Fruit fly (Drosophila melanogaster) whole organism, embryonic: Measurements from ENCODE around the gene Herc4.
A peak's percentile ranks its signal among the peaks of the same experiment; 100 is the strongest.

Experiments
- Bgb ChIP-seq: fragments of 200-800 bp; sonication (Bioruptor generic); IDR thresholded peaks from 2 replicates; pipeline ENCODE4 v1.3.6; 2022; ENCODE audit warnings: missing biosample characterization, missing genetic modification characterization; ENCODE audit not compliant: partially characterized antibody
- Blimp-1 ChIP-seq: fragments of 200-800 bp; sonication (Bioruptor generic); optimal IDR thresholded peaks from 3 replicates; lab custom pipeline; 2018; ENCODE audit warnings: missing biosample characterization, missing genetic modification characterization, mild to moderate bottlenecking, moderate library complexity, missing genetic modification reagents
- CG10274 ChIP-seq: fragments of 200-800 bp; sonication (Bioruptor generic); optimal IDR thresholded peaks from 3 replicates; lab custom pipeline; 2017; ENCODE audit warnings: missing biosample characterization, mild to moderate bottlenecking, missing genetic modification characterization
- CG12942 ChIP-seq: fragments of 200-800 bp; sonication (Bioruptor generic); optimal IDR thresholded peaks from 3 replicates; lab custom pipeline; 2016; ENCODE audit warnings: missing biosample characterization, missing genetic modification characterization
- CG16779 ChIP-seq: fragments of 200-800 bp; sonication (Bioruptor generic); IDR thresholded peaks from 2 replicates; pipeline ENCODE4 v1.3.6; 2022; ENCODE audit warnings: missing biosample characterization, missing genetic modification characterization
- CG18619 ChIP-seq: fragments of 200-800 bp; sonication (Bioruptor generic); optimal IDR thresholded peaks from 3 replicates; lab custom pipeline; 2017; ENCODE audit warnings: missing biosample characterization, mild to moderate bottlenecking, missing genetic modification characterization
- CG33557 ChIP-seq: fragments of 200-800 bp; sonication (Bioruptor generic); optimal IDR thresholded peaks from 2 replicates; lab custom pipeline; 2019; ENCODE audit warnings: missing biosample characterization, mild to moderate bottlenecking, missing genetic modification characterization, moderate library complexity
- CG6254 ChIP-seq: fragments of 200-800 bp; sonication (Bioruptor generic); optimal IDR thresholded peaks from 3 replicates; lab custom pipeline; 2017; ENCODE audit warnings: mild to moderate bottlenecking, missing biosample characterization, missing genetic modification reagents, missing genetic modification characterization
- CG8924 ChIP-seq: fragments of 200-800 bp; optimal IDR thresholded peaks from 3 replicates; lab custom pipeline; 2019; ENCODE audit warnings: missing biosample characterization, mild to moderate bottlenecking, missing genetic modification characterization, moderate library complexity
- CG8944 ChIP-seq: fragments of 200-800 bp; sonication (Bioruptor generic); optimal IDR thresholded peaks from 3 replicates; lab custom pipeline; 2016; ENCODE audit warnings: missing biosample characterization, missing genetic modification characterization
- CG9817 ChIP-seq: fragments of 200-800 bp; sonication (Bioruptor generic); optimal IDR thresholded peaks from 2 replicates; lab custom pipeline; 2018; ENCODE audit warnings: missing biosample characterization, mild to moderate bottlenecking, missing genetic modification characterization, moderate library complexity
- CTCF ChIP-seq: fragments of 200-800 bp; sonication (Bioruptor generic); optimal IDR thresholded peaks from 2 replicates; lab custom pipeline; 2017; ENCODE audit warnings: missing biosample characterization, mild to moderate bottlenecking, missing genetic modification characterization, moderate library complexity
- D19A ChIP-seq: fragments of 200-800 bp; optimal IDR thresholded peaks from 3 replicates; lab custom pipeline; 2019; ENCODE audit warnings: missing biosample characterization, mild to moderate bottlenecking, missing genetic modification characterization, moderate library complexity
- Deaf1 ChIP-seq: fragments of 200-800 bp; optimal IDR thresholded peaks from 3 replicates; lab custom pipeline; 2019; ENCODE audit warnings: missing biosample characterization, mild to moderate bottlenecking, missing genetic modification characterization, moderate library complexity
- Dll ChIP-seq: fragments of 200-800 bp; sonication (Bioruptor generic); IDR thresholded peaks from 4 replicates; pipeline ENCODE4 v1.3.6; 2022; ENCODE audit warnings: missing biosample characterization, missing genetic modification characterization; ENCODE audit not compliant: partially characterized antibody
- Elba2 ChIP-seq: fragments of 200-800 bp; sonication (Bioruptor generic); optimal IDR thresholded peaks from 3 replicates; lab custom pipeline; 2016; ENCODE audit warnings: missing biosample characterization, missing genetic modification characterization
- Fer1 ChIP-seq: fragments of 200-800 bp; sonication (Bioruptor generic); optimal IDR thresholded peaks from 2 replicates; lab custom pipeline; 2017; ENCODE audit warnings: missing biosample characterization, mild to moderate bottlenecking, missing genetic modification characterization
- Gug ChIP-seq: fragments of 200-800 bp; sonication (Bioruptor generic); IDR thresholded peaks from 4 replicates; pipeline ENCODE4 v1.3.6; 2022; ENCODE audit warnings: missing biosample characterization, missing genetic modification characterization
- Hey ChIP-seq: fragments of 200-800 bp; sonication (Bioruptor generic); optimal IDR thresholded peaks from 3 replicates; lab custom pipeline; 2018; ENCODE audit warnings: missing biosample characterization, mild to moderate bottlenecking, missing genetic modification characterization
- Hmr ChIP-seq: fragments of 200-800 bp; sonication (Bioruptor generic); optimal IDR thresholded peaks from 3 replicates; lab custom pipeline; 2017; ENCODE audit warnings: mild to moderate bottlenecking, missing biosample characterization, missing genetic modification reagents, missing genetic modification characterization
- Hr39 ChIP-seq: fragments of >200 bp; optimal IDR thresholded peaks from 2 replicates; lab custom pipeline; 2017
- MBD-R2 ChIP-seq: fragments of 200-800 bp; sonication (Bioruptor generic); IDR thresholded peaks from 2 replicates; pipeline ENCODE4 v1.3.6; 2022; ENCODE audit warnings: missing biosample characterization, missing genetic modification characterization
- Pdp1 ChIP-seq, 2 experiments: fragments of 200-800 bp; sonication (Bioruptor generic); optimal IDR thresholded peaks; 3 replicates each; lab custom pipeline; 2016; ENCODE audit warnings: missing biosample characterization in 2 of 2, missing genetic modification characterization in 2 of 2, mild to moderate bottlenecking in 1 of 2, moderate library complexity in 1 of 2
- Scr ChIP-seq: fragments of 200-800 bp; sonication (Bioruptor generic); IDR thresholded peaks from 2 replicates; pipeline ENCODE4 v1.3.6; 2022; ENCODE audit warnings: missing biosample characterization, missing genetic modification characterization; ENCODE audit not compliant: partially characterized antibody
- Sin3A ChIP-seq: fragments of >200 bp; optimal IDR thresholded peaks from 2 replicates; lab custom pipeline; 2018
- Stat92E ChIP-seq, 3 experiments: fragments of >200 bp in 2 of 3; fragments of 200-800 bp in 1 of 3; sonication (Bioruptor generic) in 1 of 3; optimal IDR thresholded peaks; 2 replicates each; lab custom pipeline; 2017 to 2019; ENCODE audit warnings: missing biosample characterization in 3 of 3, missing genetic modification characterization in 3 of 3, mild to moderate bottlenecking in 1 of 3, moderate library complexity in 1 of 3
- Trl ChIP-seq, 3 experiments: fragments of >200 bp in 2 of 3; fragments of 200-800 bp in 1 of 3; sonication (Bioruptor generic) in 1 of 3; optimal IDR thresholded peaks; 2 replicates in 1 of 3; 3 replicates in 2 of 3; lab custom pipeline; 2016 to 2017; ENCODE audit warnings: missing biosample characterization in 1 of 3, missing genetic modification characterization in 1 of 3
- bab2 ChIP-seq: fragments of 200-800 bp; sonication (Bioruptor generic); optimal IDR thresholded peaks from 2 replicates; lab custom pipeline; 2016; ENCODE audit warnings: missing biosample characterization, missing genetic modification characterization
- bcd ChIP-seq: fragments of 200-800 bp; sonication (Bioruptor generic); optimal IDR thresholded peaks from 2 replicates; lab custom pipeline; 2017; ENCODE audit warnings: missing biosample characterization, mild to moderate bottlenecking, missing genetic modification characterization
- cad ChIP-seq: fragments of >200 bp; optimal IDR thresholded peaks from 2 replicates; lab custom pipeline; 2017; ENCODE audit warnings: missing biosample characterization, missing genetic modification characterization
- chn ChIP-seq: fragments of 200-800 bp; sonication (Bioruptor generic); optimal IDR thresholded peaks from 2 replicates; lab custom pipeline; 2016; ENCODE audit warnings: missing biosample characterization, missing genetic modification characterization
- ci ChIP-seq: fragments of 200-800 bp; sonication (Bioruptor generic); IDR thresholded peaks from 3 replicates; pipeline ENCODE4 v1.3.6; 2022; ENCODE audit warnings: missing biosample characterization, missing genetic modification characterization
- disco-r ChIP-seq: fragments of 200-800 bp; sonication (Bioruptor generic); optimal IDR thresholded peaks from 2 replicates; lab custom pipeline; 2016; ENCODE audit warnings: missing biosample characterization, missing genetic modification characterization
- exex ChIP-seq: fragments of 200-800 bp; sonication (Bioruptor generic); optimal IDR thresholded peaks from 4 replicates; lab custom pipeline; 2018; ENCODE audit warnings: missing biosample characterization, mild to moderate bottlenecking, missing genetic modification characterization, moderate library complexity
- fru ChIP-seq: fragments of >200 bp; optimal IDR thresholded peaks from 2 replicates; lab custom pipeline; 2017
- gcm2 ChIP-seq: fragments of 200-800 bp; sonication (Bioruptor generic); optimal IDR thresholded peaks from 2 replicates; lab custom pipeline; 2016; ENCODE audit warnings: missing biosample characterization, missing genetic modification characterization
- grau ChIP-seq: fragments of 200-800 bp; optimal IDR thresholded peaks from 3 replicates; lab custom pipeline; 2019; ENCODE audit warnings: missing biosample characterization, mild to moderate bottlenecking, missing genetic modification characterization, moderate library complexity
- grn ChIP-seq: fragments of 200-800 bp; sonication (Bioruptor generic); optimal IDR thresholded peaks from 3 replicates; lab custom pipeline; 2017; ENCODE audit warnings: missing biosample characterization, missing genetic modification characterization
- ind ChIP-seq: fragments of 200-800 bp; sonication (Bioruptor generic); optimal IDR thresholded peaks from 3 replicates; lab custom pipeline; 2016; ENCODE audit warnings: missing biosample characterization, missing genetic modification characterization
- kah ChIP-seq: fragments of 200-800 bp; sonication (Bioruptor generic); optimal IDR thresholded peaks from 2 replicates; lab custom pipeline; 2018; ENCODE audit warnings: missing biosample characterization, mild to moderate bottlenecking, missing genetic modification characterization
- lbe ChIP-seq: fragments of 200-800 bp; sonication (Bioruptor generic); optimal IDR thresholded peaks from 2 replicates; lab custom pipeline; 2016; ENCODE audit warnings: missing biosample characterization, mild to moderate bottlenecking, missing genetic modification characterization
- lov ChIP-seq, 2 experiments: fragments of 200-800 bp in 1 of 2; fragments of >200 bp in 1 of 2; sonication (Bioruptor generic) in 1 of 2; IDR thresholded peaks in 1 of 2; optimal IDR thresholded peaks in 1 of 2; 2 replicates in 1 of 2; 3 replicates in 1 of 2; pipeline versions ENCODE4 v1.3.6 to Lab custom; 2017 to 2022; ENCODE audit warnings: missing biosample characterization in 1 of 2, missing genetic modification characterization in 1 of 2
- pan ChIP-seq, 4 experiments: fragments of >200 bp in 3 of 4; fragments of 200-800 bp in 1 of 4; sonication (Bioruptor generic) in 1 of 4; optimal IDR thresholded peaks in 3 of 4; IDR thresholded peaks in 1 of 4; 2 replicates each; pipeline versions ENCODE4 v1.3.6 to Lab custom; 2017 to 2022; ENCODE audit warnings: missing biosample characterization in 2 of 4, missing genetic modification characterization in 2 of 4, mixed read lengths in 1 of 4
- peb ChIP-seq: fragments of 200-800 bp; sonication (Bioruptor generic); IDR thresholded peaks from 2 replicates; pipeline ENCODE4 v1.3.6; 2022; ENCODE audit warnings: missing biosample characterization, missing genetic modification characterization
- pros ChIP-seq: fragments of 200-800 bp; sonication (Bioruptor generic); optimal IDR thresholded peaks from 3 replicates; lab custom pipeline; 2019; ENCODE audit warnings: missing biosample characterization, mild to moderate bottlenecking, missing genetic modification characterization, moderate library complexity
- pum ChIP-seq: fragments of 200-800 bp; sonication (Bioruptor generic); optimal IDR thresholded peaks from 2 replicates; lab custom pipeline; 2016; ENCODE audit warnings: missing biosample characterization, missing genetic modification characterization
- sens ChIP-seq: fragments of 200-800 bp; sonication (Bioruptor generic); peaks from one replicate; lab custom pipeline; 2016; ENCODE audit warnings: missing biosample characterization, missing genetic modification characterization
- sens-2 ChIP-seq: fragments of 200-800 bp; sonication (Bioruptor generic); IDR thresholded peaks from 2 replicates; pipeline ENCODE4 v1.3.6; 2022; ENCODE audit warnings: missing biosample characterization, missing genetic modification characterization
- ssp ChIP-seq: fragments of 200-800 bp; sonication (Bioruptor generic); IDR thresholded peaks from 2 replicates; pipeline ENCODE4 v1.3.6; 2022; ENCODE audit warnings: missing biosample characterization, missing genetic modification characterization
- usp ChIP-seq: fragments of >200 bp; optimal IDR thresholded peaks from 2 replicates; lab custom pipeline; 2017; ENCODE audit warnings: missing biosample characterization, missing genetic modification characterization
- yki ChIP-seq: fragments of >200 bp; optimal IDR thresholded peaks from 3 replicates; lab custom pipeline; 2018
- z ChIP-seq: fragments of 200-800 bp; sonication (Bioruptor generic); IDR thresholded peaks from 3 replicates; pipeline ENCODE4 v1.3.6; 2022; ENCODE audit warnings: missing biosample characterization, missing genetic modification characterization

Gene Herc4

dm6 chr3L:1335428-1335764 lies 21.9 kb downstream of the Herc4 start (continued):
- TF ChIP-seq z (GFP tag; lab: Robert Waterston, UW) (no peak), Sin3A (lab: Kevin White, UChicago) (no peak), Dll (GFP tag; lab: Robert Waterston, UW) (no peak), cad (GFP tag; lab: Kevin White, UChicago) (no peak), Hr39 (lab: Kevin White, UChicago) (no peak), chn (GFP tag; lab: Kevin White, UChicago) (no peak), Scr (GFP tag; lab: Robert Waterston, UW) (no peak), pros (no peak), gcm2 (GFP tag; lab: Kevin White, UChicago) (no peak), CG8924 (no peak), CG18619 (GFP tag; lab: Kevin White, UChicago) (peak; percentile 19), bab2 (peak; percentile 40), Blimp-1 (GFP tag; lab: Kevin White, UChicago) (no peak), CG16779 (GFP tag; lab: Robert Waterston, UW) (no peak), Trl (optimal IDR thresholded peaks at IDR 0.05; lab: Kevin White, UChicago) (peak; percentile 75 to 91), Trl (GFP tag; optimal IDR thresholded peaks at IDR 0.05; lab: Kevin White, UChicago) (peak; percentile 57), ci (GFP tag; lab: Robert Waterston, UW) (peak; percentile 74; the same call in 2 of the 3 replicates), Hmr (peak; percentile 67), yki (lab: Kevin White, UChicago) (no peak), Hey (no peak), Deaf1 (no peak), pan (optimal IDR thresholded peaks at IDR 0.05; lab: Kevin White, UChicago) (no peak), pan (GFP tag; optimal IDR thresholded peaks at IDR 0.05 in 1 of 2, IDR thresholded peaks at IDR 0.05 in 1 of 2) (peak in 1 of 2 experiments; percentile 76), CG9817 (peak; percentile 15), disco-r (GFP tag; lab: Kevin White, UChicago) (no peak), ssp (GFP tag; lab: Robert Waterston, UW) (no peak), CG33557 (GFP tag; lab: Kevin White, UChicago) (no peak), kah (GFP tag; lab: Kevin White, UChicago) (peak; percentile 42), peb (no peak), CTCF (GFP tag; lab: Kevin White, UChicago) (no peak), lov (optimal IDR thresholded peaks at IDR 0.05; lab: Kevin White, UChicago) (no peak), lov (GFP tag; IDR thresholded peaks at IDR 0.05; lab: Robert Waterston, UW) (0 out of 3 replicates have a peak, but pooled peaks have one; percentile 27), lbe (peak; percentile 43), pum (peak; percentile 6), CG12942 (GFP tag; lab: Kevin White, UChicago) (no peak), CG8944 (GFP tag; lab: Kevin White, UChicago) (no peak), sens (GFP tag; lab: Kevin White, UChicago) (peak; percentile 10), D19A (tag; lab: Kevin White, UChicago) (no peak), exex (tag; lab: Kevin White, UChicago) (no peak), CG10274 (no peak), fru (lab: Kevin White, UChicago) (no peak), sens-2 (no peak), CG6254 (GFP tag; lab: Kevin White, UChicago) (no peak), Elba2 (GFP tag; lab: Kevin White, UChicago) (no peak), grn (no peak), Fer1 (GFP tag; lab: Kevin White, UChicago) (peak; percentile 66), grau (tag; lab: Kevin White, UChicago) (peak; percentile 95), MBD-R2 (GFP tag; lab: Robert Waterston, UW) (peak; percentile 41; the same call in 1 of the 2 replicates), Bgb (GFP tag; lab: Robert Waterston, UW) (no peak), Stat92E (GFP tag; optimal IDR thresholded peaks at IDR 0.05; lab: Kevin White, UChicago) (no peak), bcd (GFP tag; lab: Kevin White, UChicago) (no peak), usp (GFP tag; lab: Kevin White, UChicago) (no peak), ind (GFP tag; lab: Kevin White, UChicago) (peak; percentile 62), Pdp1 (GFP tag; optimal IDR thresholded peaks at IDR 0.05; lab: Kevin White, UChicago) (peak; percentile 25 to 100), Gug (GFP tag; lab: Robert Waterston, UW) (peak; percentile 46; the same call in 3 of the 4 replicates)
